Worm (Caenorhabditis elegans): ENCODE data around the gene Y82E9BL.19.

Y82E9BL.19 gene

DNA sequence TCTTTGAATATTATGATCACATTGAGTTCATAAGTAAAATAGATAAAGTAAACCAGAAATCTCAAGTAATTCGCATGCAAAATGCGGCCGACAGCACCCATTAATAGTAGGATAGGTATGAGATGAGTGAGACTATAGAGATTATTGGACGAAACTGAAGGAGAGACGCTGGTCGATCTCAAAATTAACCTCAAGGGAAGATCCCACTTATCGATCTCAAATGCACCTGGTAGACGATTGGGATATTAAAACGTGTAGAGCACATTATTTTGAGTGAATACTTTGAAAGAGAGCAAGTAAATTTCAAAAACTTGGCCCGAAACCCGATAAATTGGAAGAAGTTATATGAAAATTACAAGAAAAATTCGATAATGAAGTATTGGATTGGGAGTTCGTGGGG is 13.9 kb downstream of the Y82E9BL.19 start, which contains the start of gene Y82E9BL.6:
Gene Y82E9BL.6 (minus strand): TSS at position 101 of the 400 bp plus-strand sequence.
- no peak for TF ChIP-seq rnt-1 (tag; optimal IDR thresholded peaks at IDR 0.05)
- TF ChIP-seq nhr-11 (tag; optimal IDR thresholded peaks at IDR 0.05): no peak
- no peak for TF ChIP-seq tbx-7 (tag; optimal IDR thresholded peaks at IDR 0.05)
- TF ChIP-seq ceh-30 (tag; optimal IDR thresholded peaks at IDR 0.05): no peak
- no peak for TF ChIP-seq ceh-24 (tag; optimal IDR thresholded peaks at IDR 0.05)
- TF ChIP-seq hlh-8 (tag; optimal IDR thresholded peaks at IDR 0.05): no peak
- TF ChIP-seq dmd-4 (tag; optimal IDR thresholded peaks at IDR 0.05; ENCODE audit: borderline replicate concordance): no peak

DNA sequence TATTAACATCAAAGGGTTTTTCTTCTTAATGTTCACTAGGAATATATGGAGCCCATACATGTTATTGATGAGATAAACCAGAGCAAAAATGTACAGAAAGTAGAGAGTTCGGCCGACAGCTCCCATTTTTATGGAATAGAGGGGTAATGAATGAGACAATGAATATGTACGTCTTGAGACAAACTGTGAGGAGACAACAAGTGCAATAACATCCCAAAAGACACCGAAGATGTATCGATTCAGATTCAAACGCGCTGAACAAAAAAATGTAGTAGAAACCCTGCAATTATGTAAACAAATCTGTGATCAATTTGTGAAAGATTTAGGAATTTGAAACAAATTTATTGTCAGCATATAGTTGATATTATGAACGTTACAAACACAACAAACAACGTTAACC is 15.2 kb downstream of the Y82E9BL.19 start:
- no peak for TF ChIP-seq dmd-4 (tag; optimal IDR thresholded peaks at IDR 0.05; ENCODE audit: borderline replicate concordance)
- TF ChIP-seq zip-5 (tag; optimal IDR thresholded peaks at IDR 0.05): no peak
- no peak for TF ChIP-seq ceh-31 (tag; optimal IDR thresholded peaks at IDR 0.05)
- TF ChIP-seq ceh-30 (tag; optimal IDR thresholded peaks at IDR 0.05): no peak

DNA sequence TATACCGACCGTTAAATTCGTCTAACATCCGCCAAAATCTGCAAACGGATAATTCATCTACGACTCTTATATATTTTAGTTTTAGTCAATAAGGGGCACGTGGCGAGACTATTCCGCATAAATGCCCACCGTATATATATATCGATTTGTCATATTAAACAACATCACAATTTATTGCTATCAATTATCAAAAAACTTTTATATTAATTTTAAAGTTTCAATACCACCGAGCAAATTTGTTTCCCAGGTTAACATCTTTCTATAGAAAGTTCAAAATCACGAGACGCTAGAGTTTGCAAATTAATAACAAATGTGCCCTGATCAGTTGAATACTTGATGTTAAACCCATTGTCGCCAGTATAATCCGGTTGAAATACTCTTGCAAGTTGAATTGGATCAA is 15.7 kb downstream of the Y82E9BL.19 start, which contains the start of gene Y82E9BL.5:
Gene Y82E9BL.5 (minus strand): TSS at position 101 of the 400 bp plus-strand sequence.
- TF ChIP-seq gmeb-2 (tag; optimal IDR thresholded peaks at IDR 0.05) (no peak), ceh-48 (tag; optimal IDR thresholded peaks at IDR 0.05) (no peak), pha-4 (tag; optimal IDR thresholded peaks at IDR 0.05) (no peak), ztf-16 (tag; optimal IDR thresholded peaks at IDR 0.05) (no peak), nhr-11 (tag; optimal IDR thresholded peaks at IDR 0.05) (no peak), ceh-30 (tag; optimal IDR thresholded peaks at IDR 0.05) (no peak), pag-3 (tag; optimal IDR thresholded peaks at IDR 0.05; ENCODE audit: borderline replicate concordance) (no peak), zip-5 (tag; optimal IDR thresholded peaks at IDR 0.05) (no peak), ceh-9 (tag; optimal IDR thresholded peaks at IDR 0.05) (no peak), elt-4 (tag; optimal IDR thresholded peaks at IDR 0.05) (no peak), hlh-30 (tag; optimal IDR thresholded peaks at IDR 0.05; ENCODE audit: insufficient read depth) (no peak), ceh-24 (tag; optimal IDR thresholded peaks at IDR 0.05) (no peak), tbx-7 (tag; optimal IDR thresholded peaks at IDR 0.05) (no peak), dve-1 (tag; optimal IDR thresholded peaks at IDR 0.05) (no peak), unc-3 (GFP tag; conservative IDR thresholded peaks at IDR 0.05) (no peak), unc-3 (tag; optimal IDR thresholded peaks at IDR 0.05) (no peak), unc-42 (tag; optimal IDR thresholded peaks at IDR 0.05) (no peak)

DNA sequence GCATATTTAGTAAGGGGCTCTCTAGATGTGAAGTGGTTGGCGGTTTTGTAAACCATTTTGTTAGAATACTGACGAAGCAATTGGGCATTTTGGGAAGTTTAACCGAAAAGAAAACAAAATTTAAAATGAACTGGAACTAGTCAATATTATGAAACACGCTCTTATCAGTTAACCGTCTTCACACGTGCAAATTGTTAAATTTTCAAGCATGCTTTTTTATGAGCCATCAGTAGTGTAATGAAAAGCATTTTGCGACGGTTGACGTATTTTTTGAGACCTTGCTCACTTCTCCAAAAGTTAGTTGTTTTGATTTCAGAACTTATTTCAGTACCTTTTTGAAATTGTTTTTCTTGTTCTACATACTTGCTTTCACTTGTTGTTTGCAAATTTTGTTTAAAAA is 17.5 kb downstream of the Y82E9BL.19 start, which contains the start of gene fbxa-25:
Gene fbxa-25 (minus strand): TSS at position 138 of the 400 bp plus-strand sequence.
- TF ChIP-seq ceh-22 (tag; optimal IDR thresholded peaks at IDR 0.05): no peak
- TF ChIP-seq pha-4 (tag; optimal IDR thresholded peaks at IDR 0.05): no peak

DNA sequence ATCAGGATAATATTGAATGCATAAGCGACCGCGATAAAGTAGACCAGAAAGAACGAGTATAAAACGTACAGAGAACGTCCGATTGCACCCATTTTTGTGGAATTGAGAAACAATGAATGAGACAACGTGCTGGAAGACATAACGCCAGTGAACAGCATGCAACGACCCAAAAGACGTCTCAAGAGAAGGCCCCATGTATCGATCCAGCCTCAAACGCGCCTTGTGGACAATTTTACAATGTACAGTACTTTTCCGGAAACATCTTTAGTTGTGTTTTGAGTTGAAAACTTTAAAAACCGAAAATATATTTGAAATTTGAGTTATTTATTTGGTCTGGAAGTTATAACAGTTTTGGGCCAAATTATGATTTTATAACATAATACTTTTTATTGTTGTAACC is 18.9 kb downstream of the Y82E9BL.19 start, which contains the start of gene Y82E9BL.3:
Gene Y82E9BL.3 (minus strand): TSS at position 101 of the 400 bp plus-strand sequence.
- no peak for TF ChIP-seq pha-2 (tag; optimal IDR thresholded peaks at IDR 0.05)
- no peak for TF ChIP-seq Y22D7AL.16 (tag; optimal IDR thresholded peaks at IDR 0.05)
- TF ChIP-seq pax-1 (tag; optimal IDR thresholded peaks at IDR 0.05): no peak
- no peak for TF ChIP-seq tbx-7 (tag; optimal IDR thresholded peaks at IDR 0.05)
- TF ChIP-seq pros-1 (tag; optimal IDR thresholded peaks at IDR 0.05): no peak
- TF ChIP-seq ceh-22 (tag; optimal IDR thresholded peaks at IDR 0.05): no peak
- TF ChIP-seq zip-5 (tag; optimal IDR thresholded peaks at IDR 0.05): no peak
- TF ChIP-seq fkh-10 (GFP tag; optimal IDR thresholded peaks at IDR 0.05): no peak
- no peak for TF ChIP-seq nhr-11 (tag; optimal IDR thresholded peaks at IDR 0.05)
- no peak for TF ChIP-seq ceh-14 (tag; optimal IDR thresholded peaks at IDR 0.05)
- no peak for TF ChIP-seq K09A11.1 (tag; optimal IDR thresholded peaks at IDR 0.05; ENCODE audit: insufficient read depth)
- TF ChIP-seq elt-2 (tag; optimal IDR thresholded peaks at IDR 0.05): no peak

DNA sequence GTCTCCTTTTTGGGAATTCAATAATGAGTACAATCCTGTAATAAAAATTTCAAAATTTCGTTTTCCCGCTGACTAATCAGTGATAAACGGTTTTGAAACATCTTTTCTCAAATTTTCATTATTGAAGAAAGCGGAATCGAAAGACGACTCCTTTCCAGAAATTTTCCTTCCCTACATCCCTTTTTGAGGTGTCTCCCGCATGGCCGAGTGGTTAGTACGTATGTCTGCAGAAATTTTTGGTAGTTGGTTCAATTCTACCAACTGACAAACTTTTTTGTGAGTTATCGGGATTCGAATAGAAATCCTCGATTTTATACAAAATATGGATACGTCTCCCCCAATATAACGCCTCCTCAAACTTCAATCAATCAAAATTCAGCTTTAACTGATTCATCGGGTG is 22.7 kb downstream of the Y82E9BL.19 start:
- TF ChIP-seq nhr-232 (tag; optimal IDR thresholded peaks at IDR 0.05): no peak
- no peak for TF ChIP-seq ttx-3 (tag; optimal IDR thresholded peaks at IDR 0.05)
- TF ChIP-seq ceh-45 (GFP tag; IDR thresholded peaks at IDR 0.05): no peak
- TF ChIP-seq sox-4 (tag; optimal IDR thresholded peaks at IDR 0.05): no peak
